Fruit fly (Drosophila melanogaster): Measurements from ENCODE around the gene CG6178.

DNA sequence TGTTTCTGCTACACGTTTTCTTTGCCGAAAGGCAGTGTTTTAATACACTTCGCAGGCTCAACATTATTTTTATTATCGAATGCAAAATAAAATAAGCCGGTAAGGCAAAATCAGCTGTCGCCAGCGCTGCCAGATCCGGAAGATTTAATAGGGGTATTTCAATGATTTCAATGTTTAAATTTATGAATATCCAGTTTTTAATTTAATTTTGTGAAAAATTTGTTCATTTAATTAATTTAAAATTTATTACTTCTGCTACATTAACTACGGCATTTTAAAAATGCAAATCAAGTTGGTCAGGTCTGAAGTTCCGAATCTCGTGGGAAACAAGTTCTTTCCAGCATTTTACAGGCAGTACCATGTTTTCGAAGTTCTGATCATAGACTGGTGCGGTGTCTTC is 3.3 kb upstream of the CG6178 start, which contains the start of gene Slimp:
- TF ChIP-seq CG8478 (optimal IDR thresholded peaks at IDR 0.05) (no peak), CTCF (optimal IDR thresholded peaks at IDR 0.05) (no peak)

All from S2 (cell line).